Fruit fly (Drosophila melanogaster) whole organism, embryonic: ENCODE results near the gene CG12301.

Experiments
- Antp ChIP-seq: fragments of 200-800 bp; sonication (Bioruptor generic); optimal IDR thresholded peaks from 3 replicates; lab custom pipeline; 2016; ENCODE audit warnings: missing biosample characterization, missing genetic modification characterization
- B-H1 ChIP-seq: fragments of 200-800 bp; sonication (Bioruptor generic); IDR thresholded peaks from 3 replicates; pipeline ENCODE4 v1.3.6; 2022; ENCODE audit warnings: missing biosample characterization, missing genetic modification characterization
- CG10267 ChIP-seq: fragments of 200-800 bp; sonication (Bioruptor generic); optimal IDR thresholded peaks from 2 replicates; lab custom pipeline; 2018; ENCODE audit warnings: missing biosample characterization, mild to moderate bottlenecking, missing genetic modification characterization, moderate library complexity
- CG10321 ChIP-seq: fragments of 200-800 bp; sonication (Bioruptor generic); IDR thresholded peaks from 2 replicates; pipeline ENCODE4 v1.3.6; 2022; ENCODE audit warnings: missing biosample characterization, missing genetic modification characterization
- CG10431 ChIP-seq: fragments of 200-800 bp; sonication (Bioruptor generic); optimal IDR thresholded peaks from 3 replicates; lab custom pipeline; 2018; ENCODE audit warnings: missing biosample characterization, mild to moderate bottlenecking, missing genetic modification characterization
- CG10959 ChIP-seq: fragments of 200-800 bp; sonication (Bioruptor generic); IDR thresholded peaks from 2 replicates; pipeline ENCODE4 v1.3.6; 2022; ENCODE audit warnings: missing biosample characterization, missing genetic modification characterization
- CG11247 ChIP-seq: fragments of 200-800 bp; sonication (Bioruptor generic); IDR thresholded peaks from 2 replicates; pipeline ENCODE4 v1.3.6; 2022; ENCODE audit warnings: missing biosample characterization, missing genetic modification characterization
- CG12299 ChIP-seq: fragments of 200-800 bp; sonication (Bioruptor generic); optimal IDR thresholded peaks from 2 replicates; lab custom pipeline; 2018; ENCODE audit warnings: missing biosample characterization, mild to moderate bottlenecking, missing genetic modification characterization
- CG12659 ChIP-seq: fragments of 200-800 bp; sonication (Bioruptor generic); optimal IDR thresholded peaks from 3 replicates; lab custom pipeline; 2017; ENCODE audit warnings: mild to moderate bottlenecking, missing biosample characterization, missing genetic modification reagents, missing genetic modification characterization
- CG14667 ChIP-seq: fragments of 200-800 bp; sonication (Bioruptor generic); IDR thresholded peaks from 2 replicates; pipeline ENCODE4 v1.3.6; 2022; ENCODE audit warnings: missing biosample characterization, missing genetic modification characterization
- CG16779 ChIP-seq: fragments of 200-800 bp; sonication (Bioruptor generic); IDR thresholded peaks from 2 replicates; pipeline ENCODE4 v1.3.6; 2022; ENCODE audit warnings: missing biosample characterization, missing genetic modification characterization
- CG1832 ChIP-seq: fragments of 200-800 bp; sonication (Bioruptor generic); optimal IDR thresholded peaks from 2 replicates; lab custom pipeline; 2017; ENCODE audit warnings: missing biosample characterization, mild to moderate bottlenecking, missing genetic modification characterization, inconsistent platforms
- CG2199 ChIP-seq: fragments of 200-800 bp; sonication (Bioruptor generic); IDR thresholded peaks from 3 replicates; pipeline ENCODE4 v1.3.6; 2022; ENCODE audit warnings: missing biosample characterization, missing genetic modification characterization
- CG2678 ChIP-seq: fragments of 200-800 bp; sonication (Bioruptor generic); optimal IDR thresholded peaks from 3 replicates; lab custom pipeline; 2019; ENCODE audit warnings: missing biosample characterization, mild to moderate bottlenecking, missing genetic modification characterization, moderate library complexity
- CG31224 ChIP-seq: fragments of 200-800 bp; sonication (Bioruptor generic); IDR thresholded peaks from 2 replicates; pipeline ENCODE4 v1.3.6; 2022; ENCODE audit warnings: missing biosample characterization, missing genetic modification characterization
- CG31388 ChIP-seq: fragments of 200-800 bp; sonication (Bioruptor generic); optimal IDR thresholded peaks from 2 replicates; lab custom pipeline; 2016; ENCODE audit warnings: missing biosample characterization, missing genetic modification characterization
- CG3163 ChIP-seq: fragments of 200-800 bp; sonication (Bioruptor generic); optimal IDR thresholded peaks from 3 replicates; lab custom pipeline; 2016; ENCODE audit warnings: missing biosample characterization, missing genetic modification characterization
- CG4424 ChIP-seq: fragments of 200-800 bp; sonication (Bioruptor generic); optimal IDR thresholded peaks from 3 replicates; lab custom pipeline; 2016; ENCODE audit warnings: missing biosample characterization, missing genetic modification characterization
- CG6272 ChIP-seq: fragments of 200-800 bp; sonication (Bioruptor generic); IDR thresholded peaks from 2 replicates; pipeline ENCODE4 v1.3.6; 2022; ENCODE audit warnings: missing biosample characterization, missing genetic modification characterization
- CG7271 ChIP-seq: fragments of 200-800 bp; sonication (Bioruptor generic); optimal IDR thresholded peaks from 2 replicates; lab custom pipeline; 2018; ENCODE audit warnings: missing biosample characterization, mild to moderate bottlenecking, missing genetic modification characterization, moderate library complexity
- CG7963 ChIP-seq: fragments of 200-800 bp; sonication (Bioruptor generic); IDR thresholded peaks from 3 replicates; pipeline ENCODE4 v1.3.6; 2022; ENCODE audit warnings: missing biosample characterization, missing genetic modification characterization; ENCODE audit not compliant: partially characterized antibody
- CG9437 ChIP-seq: fragments of 200-800 bp; sonication (Bioruptor generic); optimal IDR thresholded peaks from 2 replicates; lab custom pipeline; 2018; ENCODE audit warnings: missing biosample characterization, mild to moderate bottlenecking, missing genetic modification characterization
- Dek ChIP-seq: fragments of 200-800 bp; sonication (Bioruptor generic); optimal IDR thresholded peaks from 3 replicates; lab custom pipeline; 2019; ENCODE audit warnings: missing biosample characterization, mild to moderate bottlenecking, missing genetic modification characterization, moderate library complexity
- Doc3 ChIP-seq: fragments of 200-800 bp; sonication (Bioruptor generic); IDR thresholded peaks from 3 replicates; pipeline ENCODE4 v1.3.6; 2022; ENCODE audit warnings: missing biosample characterization, missing genetic modification characterization; ENCODE audit not compliant: partially characterized antibody
- HLH3B ChIP-seq: fragments of 200-800 bp; sonication (Bioruptor generic); IDR thresholded peaks from 2 replicates; pipeline ENCODE4 v1.3.6; 2022; ENCODE audit warnings: missing biosample characterization, missing genetic modification characterization
- Hey ChIP-seq: fragments of 200-800 bp; sonication (Bioruptor generic); optimal IDR thresholded peaks from 3 replicates; lab custom pipeline; 2018; ENCODE audit warnings: missing biosample characterization, mild to moderate bottlenecking, missing genetic modification characterization
- HmgZ ChIP-seq: fragments of 200-800 bp; sonication (Bioruptor generic); optimal IDR thresholded peaks from 2 replicates; lab custom pipeline; 2018; ENCODE audit warnings: missing biosample characterization, mild to moderate bottlenecking, missing genetic modification characterization
- Hmx ChIP-seq: fragments of 200-800 bp; sonication (Bioruptor generic); optimal IDR thresholded peaks from 2 replicates; lab custom pipeline; 2016; ENCODE audit warnings: missing biosample characterization, missing genetic modification characterization
- Nf-YC ChIP-seq: fragments of 200-800 bp; optimal IDR thresholded peaks from 3 replicates; lab custom pipeline; 2019; ENCODE audit warnings: missing biosample characterization, mild to moderate bottlenecking, missing genetic modification characterization, moderate library complexity
- Spps ChIP-seq: fragments of 200-800 bp; sonication (Bioruptor generic); optimal IDR thresholded peaks from 2 replicates; lab custom pipeline; 2018; ENCODE audit warnings: missing biosample characterization, mild to moderate bottlenecking, missing genetic modification characterization
- caup ChIP-seq: fragments of 200-800 bp; sonication (Bioruptor generic); optimal IDR thresholded peaks from 3 replicates; lab custom pipeline; 2017; ENCODE audit warnings: missing biosample characterization, mild to moderate bottlenecking, missing genetic modification characterization, moderate library complexity; ENCODE audit not compliant: severe bottlenecking
- chm ChIP-seq: fragments of 200-800 bp; sonication (Bioruptor generic); IDR thresholded peaks from 2 replicates; pipeline ENCODE4 v1.3.6; 2022; ENCODE audit warnings: missing biosample characterization, missing genetic modification characterization
- gro ChIP-seq: fragments of 200-800 bp; sonication (Bioruptor generic); optimal IDR thresholded peaks from 2 replicates; lab custom pipeline; 2016; ENCODE audit warnings: missing biosample characterization, missing genetic modification characterization
- gt ChIP-seq: fragments of 200-800 bp; sonication (Bioruptor generic); IDR thresholded peaks from 2 replicates; pipeline ENCODE4 v1.3.6; 2022; ENCODE audit warnings: missing biosample characterization, missing genetic modification characterization
- hbn ChIP-seq: fragments of 200-800 bp; sonication (Bioruptor generic); IDR thresholded peaks from 2 replicates; pipeline ENCODE4 v1.3.6; 2022; ENCODE audit warnings: missing biosample characterization, missing genetic modification characterization; ENCODE audit not compliant: partially characterized antibody
- hth ChIP-seq: fragments of >200 bp; optimal IDR thresholded peaks from 2 replicates; lab custom pipeline; 2017; ENCODE audit warnings: inconsistent platforms
- ken ChIP-seq: fragments of 200-800 bp; sonication (Bioruptor generic); IDR thresholded peaks from 3 replicates; pipeline ENCODE4 v1.3.6; 2022; ENCODE audit warnings: missing biosample characterization, missing genetic modification characterization
- lbe ChIP-seq: fragments of 200-800 bp; sonication (Bioruptor generic); optimal IDR thresholded peaks from 2 replicates; lab custom pipeline; 2016; ENCODE audit warnings: missing biosample characterization, mild to moderate bottlenecking, missing genetic modification characterization
- lmd ChIP-seq: fragments of 200-800 bp; sonication (Bioruptor generic); IDR thresholded peaks from 2 replicates; pipeline ENCODE4 v1.3.6; 2022; ENCODE audit warnings: missing biosample characterization, missing genetic modification characterization
- mirr ChIP-seq: fragments of 200-800 bp; sonication (Bioruptor generic); optimal IDR thresholded peaks from 3 replicates; lab custom pipeline; 2018; ENCODE audit warnings: missing biosample characterization, mild to moderate bottlenecking, missing genetic modification characterization
- mld ChIP-seq: fragments of 200-800 bp; sonication (Bioruptor generic); IDR thresholded peaks from 3 replicates; pipeline ENCODE4 v1.3.6; 2022; ENCODE audit warnings: missing biosample characterization, missing genetic modification characterization; ENCODE audit not compliant: partially characterized antibody
- onecut ChIP-seq: fragments of 200-800 bp; sonication (Bioruptor generic); IDR thresholded peaks from 2 replicates; pipeline ENCODE4 v1.3.6; 2022; ENCODE audit warnings: missing biosample characterization, missing genetic modification characterization
- peb ChIP-seq: fragments of 200-800 bp; sonication (Bioruptor generic); IDR thresholded peaks from 2 replicates; pipeline ENCODE4 v1.3.6; 2022; ENCODE audit warnings: missing biosample characterization, missing genetic modification characterization
- pho ChIP-seq: fragments of 200-800 bp; sonication (Bioruptor generic); optimal IDR thresholded peaks from 2 replicates; lab custom pipeline; 2016; ENCODE audit warnings: missing biosample characterization, missing genetic modification characterization
- repo ChIP-seq: fragments of 200-800 bp; sonication (Bioruptor generic); optimal IDR thresholded peaks from 2 replicates; lab custom pipeline; 2016; ENCODE audit warnings: missing biosample characterization, missing genetic modification characterization
- run ChIP-seq: fragments of 200-800 bp; sonication (Bioruptor generic); optimal IDR thresholded peaks from 3 replicates; lab custom pipeline; 2018; ENCODE audit warnings: missing biosample characterization, mild to moderate bottlenecking, missing genetic modification characterization
- sob ChIP-seq: fragments of 200-800 bp; sonication (Bioruptor generic); IDR thresholded peaks from 2 replicates; pipeline ENCODE4 v1.3.6; 2022; ENCODE audit warnings: missing biosample characterization, missing genetic modification characterization
- tap ChIP-seq: fragments of 200-800 bp; optimal IDR thresholded peaks from 3 replicates; lab custom pipeline; 2019; ENCODE audit warnings: missing biosample characterization, mild to moderate bottlenecking, missing genetic modification characterization, moderate library complexity
- tup ChIP-seq: fragments of 200-800 bp; sonication (Bioruptor generic); optimal IDR thresholded peaks from 2 replicates; lab custom pipeline; 2016; ENCODE audit warnings: missing biosample characterization, mild to moderate bottlenecking, missing genetic modification characterization, moderate library complexity
- tx ChIP-seq: fragments of 200-800 bp; sonication (Bioruptor generic); optimal IDR thresholded peaks from 2 replicates; lab custom pipeline; 2016; ENCODE audit warnings: missing biosample characterization, missing genetic modification characterization
- zf30C ChIP-seq: fragments of 200-800 bp; sonication (Bioruptor generic); optimal IDR thresholded peaks from 3 replicates; lab custom pipeline; 2018; ENCODE audit warnings: missing biosample characterization, mild to moderate bottlenecking, missing genetic modification characterization

Gene CG12301

dm6 chr3L:15565829-15566433 is 14.7 kb upstream of the CG12301 start, which contains the start of gene dop (continued):
- TF ChIP-seq CG10431 (GFP tag; lab: Kevin White, UChicago): no peak
- TF ChIP-seq CG31388 (GFP tag; lab: Kevin White, UChicago): no peak
- no peak for TF ChIP-seq pho (GFP tag; lab: Kevin White, UChicago)
- no peak for TF ChIP-seq tap (tag; lab: Kevin White, UChicago)
- TF ChIP-seq mirr (GFP tag; lab: Kevin White, UChicago): no peak
- TF ChIP-seq tx (GFP tag; lab: Kevin White, UChicago): no peak
- peak; percentile 67 for TF ChIP-seq onecut (GFP tag; lab: Robert Waterston, UW)
- no peak for TF ChIP-seq CG16779 (GFP tag; lab: Robert Waterston, UW)
- no peak; the same call in 2 of the 3 replicates for TF ChIP-seq CG7963 (GFP tag; lab: Robert Waterston, UW)
- TF ChIP-seq CG14667: no peak
- no peak for TF ChIP-seq CG31224 (GFP tag; lab: Robert Waterston, UW)
- TF ChIP-seq Nf-YC (tag; lab: Kevin White, UChicago): no peak
- TF ChIP-seq CG3163 (GFP tag; lab: Kevin White, UChicago): no peak
- no peak; the same call in 1 of the 2 replicates for TF ChIP-seq CG11247 (GFP tag; lab: Robert Waterston, UW)
- TF ChIP-seq Antp: peak; percentile 29
- no peak for TF ChIP-seq peb (GFP tag; lab: Robert Waterston, UW)
- peak; percentile 54; the same call in 1 of the 2 replicates for TF ChIP-seq hbn
- no peak for TF ChIP-seq Dek (tag; lab: Kevin White, UChicago)
- TF ChIP-seq zf30C (GFP tag; lab: Kevin White, UChicago): no peak
- no peak for TF ChIP-seq CG2199 (GFP tag; lab: Robert Waterston, UW)
- no peak for TF ChIP-seq Hmx (GFP tag; lab: Kevin White, UChicago)
- TF ChIP-seq lbe: no peak
- TF ChIP-seq CG12299 (tag; lab: Kevin White, UChicago): no peak
- TF ChIP-seq CG6272 (GFP tag; lab: Robert Waterston, UW): no peak
- TF ChIP-seq gt (GFP tag; lab: Robert Waterston, UW): no peak
- TF ChIP-seq HLH3B (GFP tag; lab: Robert Waterston, UW): no peak
- peak; percentile 15 for TF ChIP-seq HmgZ (tag; lab: Kevin White, UChicago)
- 0 out of 3 replicates have a peak, but pooled peaks have one; percentile 35 for TF ChIP-seq mld (GFP tag; lab: Robert Waterston, UW)
- TF ChIP-seq CG10321: no peak
- no peak for TF ChIP-seq CG4424 (GFP tag; lab: Kevin White, UChicago)
- no peak for TF ChIP-seq Hey (tag; lab: Kevin White, UChicago)
- TF ChIP-seq CG10267 (tag; lab: Kevin White, UChicago): peak; percentile 54
- no peak for TF ChIP-seq Spps (tag; lab: Kevin White, UChicago)
- no peak for TF ChIP-seq hth
- peak; percentile 37; the same call in 1 of the 3 replicates for TF ChIP-seq Doc3 (GFP tag; lab: Robert Waterston, UW)
- TF ChIP-seq sob (GFP tag; lab: Robert Waterston, UW): no peak
- TF ChIP-seq run: no peak
- no peak for TF ChIP-seq caup (GFP tag; lab: Kevin White, UChicago)
- no peak for TF ChIP-seq CG1832 (GFP tag; lab: Kevin White, UChicago)
- no peak for TF ChIP-seq B-H1
- no peak; the same call in 1 of the 2 replicates for TF ChIP-seq lmd (GFP tag; lab: Robert Waterston, UW)
- TF ChIP-seq CG10959 (GFP tag; lab: Robert Waterston, UW): no peak
- TF ChIP-seq chm: no peak
- TF ChIP-seq CG9437 (GFP tag; lab: Kevin White, UChicago): no peak
- no peak for TF ChIP-seq tup (GFP tag; lab: Kevin White, UChicago)
- peak; percentile 34 for TF ChIP-seq CG12659 (GFP tag; lab: Kevin White, UChicago)
- TF ChIP-seq ken (GFP tag; lab: Robert Waterston, UW): no peak
- TF ChIP-seq repo (GFP tag; lab: Kevin White, UChicago): no peak
- no peak for TF ChIP-seq CG2678 (tag; lab: Kevin White, UChicago)
- TF ChIP-seq gro: peak; percentile 61
- no peak for TF ChIP-seq CG7271 (tag; lab: Kevin White, UChicago)
